Worm (Caenorhabditis elegans): ENCODE data around the gene hecd-1.

- no peak for TF ChIP-seq mdl-1 (tag; optimal IDR thresholded peaks at IDR 0.05)
- no peak for TF ChIP-seq mep-1 (tag; optimal IDR thresholded peaks at IDR 0.05)
- no peak for TF ChIP-seq nhr-102 (tag; optimal IDR thresholded peaks at IDR 0.05)
- no peak for TF ChIP-seq zfp-2 (tag; optimal IDR thresholded peaks at IDR 0.05)
- no peak for TF ChIP-seq unc-62 (GFP tag; optimal IDR thresholded peaks at IDR 0.05 in 1 of 2)
- no peak for TF ChIP-seq unc-62 (tag; optimal IDR thresholded peaks at IDR 0.05)
- no peak for TF ChIP-seq nhr-237 (tag; optimal IDR thresholded peaks at IDR 0.05)
- TF ChIP-seq spr-3 (GFP tag; optimal IDR thresholded peaks at IDR 0.05) = no peak
- no peak for TF ChIP-seq ces-1 (GFP tag; optimal IDR thresholded peaks at IDR 0.05)
- TF ChIP-seq nhr-25 (tag; optimal IDR thresholded peaks at IDR 0.05; ENCODE audit: borderline replicate concordance, insufficient read depth) = no peak
Measured at ce11 chrIV:7158161-7158560, 13.6 kb upstream of the hecd-1 start.
